Fruit fly (Drosophila melanogaster) whole organism, embryonic: Measurements from ENCODE around the gene SkpD.

ENCODE experiments used
- Abd-B ChIP-seq: fragments of 200-800 bp; sonication (Bioruptor generic); optimal IDR thresholded peaks from 2 replicates; lab custom pipeline; 2018; ENCODE audit warnings: missing biosample characterization, mild to moderate bottlenecking, missing genetic modification characterization, moderate library complexity
- Blimp-1 ChIP-seq: fragments of 200-800 bp; sonication (Bioruptor generic); optimal IDR thresholded peaks from 3 replicates; lab custom pipeline; 2018; ENCODE audit warnings: missing biosample characterization, missing genetic modification characterization, mild to moderate bottlenecking, moderate library complexity, missing genetic modification reagents
- Bteb2 ChIP-seq: fragments of 200-800 bp; sonication (Bioruptor generic); optimal IDR thresholded peaks from 2 replicates; lab custom pipeline; 2016; ENCODE audit warnings: missing biosample characterization, missing genetic modification characterization
- CG1024 ChIP-seq: fragments of 200-800 bp; sonication (Bioruptor generic); IDR thresholded peaks from 2 replicates; pipeline ENCODE4 v1.3.6; 2022; ENCODE audit warnings: missing biosample characterization, missing genetic modification characterization
- CG10321 ChIP-seq: fragments of 200-800 bp; sonication (Bioruptor generic); IDR thresholded peaks from 2 replicates; pipeline ENCODE4 v1.3.6; 2022; ENCODE audit warnings: missing biosample characterization, missing genetic modification characterization
- CG10959 ChIP-seq: fragments of 200-800 bp; sonication (Bioruptor generic); IDR thresholded peaks from 2 replicates; pipeline ENCODE4 v1.3.6; 2022; ENCODE audit warnings: missing biosample characterization, missing genetic modification characterization
- CG12659 ChIP-seq: fragments of 200-800 bp; sonication (Bioruptor generic); optimal IDR thresholded peaks from 3 replicates; lab custom pipeline; 2017; ENCODE audit warnings: mild to moderate bottlenecking, missing biosample characterization, missing genetic modification reagents, missing genetic modification characterization
- CG14710 ChIP-seq: fragments of 200-800 bp; sonication (Bioruptor generic); optimal IDR thresholded peaks from 3 replicates; lab custom pipeline; 2019; ENCODE audit warnings: missing biosample characterization, mild to moderate bottlenecking, missing genetic modification characterization, moderate library complexity
- CG16813 ChIP-seq: fragments of 200-800 bp; sonication (Bioruptor generic); IDR thresholded peaks from 3 replicates; pipeline ENCODE4 v1.3.6; 2022; ENCODE audit warnings: missing biosample characterization, missing genetic modification characterization; ENCODE audit not compliant: partially characterized antibody
- CG17361 ChIP-seq: fragments of 200-800 bp; sonication (Bioruptor generic); IDR thresholded peaks from 3 replicates; pipeline ENCODE4 v1.3.6; 2022; ENCODE audit warnings: missing biosample characterization, missing genetic modification characterization
- CG17612 ChIP-seq: fragments of 200-800 bp; sonication (Bioruptor generic); IDR thresholded peaks from 2 replicates; pipeline ENCODE4 v1.3.6; 2022; ENCODE audit warnings: missing biosample characterization, missing genetic modification characterization
- CG17829 ChIP-seq: fragments of 200-800 bp; optimal IDR thresholded peaks from 2 replicates; lab custom pipeline; 2019; ENCODE audit warnings: missing biosample characterization, mild to moderate bottlenecking, missing genetic modification characterization, moderate library complexity
- CG2199 ChIP-seq: fragments of 200-800 bp; sonication (Bioruptor generic); IDR thresholded peaks from 3 replicates; pipeline ENCODE4 v1.3.6; 2022; ENCODE audit warnings: missing biosample characterization, missing genetic modification characterization
- CG31441 ChIP-seq: fragments of 200-800 bp; sonication (Bioruptor generic); IDR thresholded peaks from 2 replicates; pipeline ENCODE4 v1.3.6; 2022; ENCODE audit warnings: missing biosample characterization, missing genetic modification characterization
- CG32772 ChIP-seq: fragments of 200-800 bp; sonication (Bioruptor generic); IDR thresholded peaks from 2 replicates; pipeline ENCODE4 v1.3.6; 2022; ENCODE audit warnings: missing biosample characterization, missing genetic modification characterization
- CG4404 ChIP-seq: fragments of 200-800 bp; sonication (Bioruptor generic); IDR thresholded peaks from 2 replicates; pipeline ENCODE4 v1.3.6; 2022; ENCODE audit warnings: missing biosample characterization, missing genetic modification characterization
- CG6254 ChIP-seq: fragments of 200-800 bp; sonication (Bioruptor generic); optimal IDR thresholded peaks from 3 replicates; lab custom pipeline; 2017; ENCODE audit warnings: mild to moderate bottlenecking, missing biosample characterization, missing genetic modification reagents, missing genetic modification characterization
- CG6689 ChIP-seq: fragments of 200-800 bp; sonication (Bioruptor generic); IDR thresholded peaks from 2 replicates; pipeline ENCODE4 v1.3.6; 2022; ENCODE audit warnings: missing biosample characterization, missing genetic modification characterization
- CG8478 ChIP-seq: fragments of >200 bp; optimal IDR thresholded peaks from 2 replicates; lab custom pipeline; 2018
- CkIIα-i1 ChIP-seq: fragments of 200-800 bp; sonication (Bioruptor generic); IDR thresholded peaks from 2 replicates; pipeline ENCODE4 v1.3.6; 2022; ENCODE audit warnings: missing biosample characterization, missing genetic modification characterization
- Dbx ChIP-seq: fragments of 200-800 bp; sonication (Bioruptor generic); IDR thresholded peaks from 3 replicates; pipeline ENCODE4 v1.3.6; 2022; ENCODE audit warnings: missing biosample characterization, missing genetic modification characterization
- Dip2 ChIP-seq: fragments of 200-800 bp; sonication (Bioruptor generic); IDR thresholded peaks from 2 replicates; pipeline ENCODE4 v1.3.6; 2022; ENCODE audit warnings: missing biosample characterization, missing genetic modification characterization
- ERR ChIP-seq: fragments of 200-800 bp; sonication (Bioruptor generic); optimal IDR thresholded peaks from 2 replicates; lab custom pipeline; 2016; ENCODE audit warnings: missing biosample characterization, missing genetic modification characterization
- Ets65A ChIP-seq: fragments of 200-800 bp; sonication (Bioruptor generic); peaks from one replicate; lab custom pipeline; 2016; ENCODE audit warnings: missing biosample characterization, missing genetic modification characterization
- HLHmδ ChIP-seq: fragments of 200-800 bp; sonication (Bioruptor generic); optimal IDR thresholded peaks from 2 replicates; lab custom pipeline; 2018; ENCODE audit warnings: missing biosample characterization, mild to moderate bottlenecking, missing genetic modification characterization, moderate library complexity
- Hmx ChIP-seq: fragments of 200-800 bp; sonication (Bioruptor generic); optimal IDR thresholded peaks from 2 replicates; lab custom pipeline; 2016; ENCODE audit warnings: missing biosample characterization, missing genetic modification characterization
- Meics ChIP-seq: fragments of 200-800 bp; sonication (Bioruptor generic); optimal IDR thresholded peaks from 2 replicates; lab custom pipeline; 2017; ENCODE audit warnings: missing biosample characterization, mild to moderate bottlenecking, missing genetic modification characterization
- Mrtf ChIP-seq: fragments of 200-800 bp; sonication (Bioruptor generic); IDR thresholded peaks from 3 replicates; pipeline ENCODE4 v1.3.6; 2022; ENCODE audit warnings: missing biosample characterization, missing genetic modification characterization
- NfI ChIP-seq: fragments of 200-800 bp; sonication (Bioruptor generic); optimal IDR thresholded peaks from 3 replicates; lab custom pipeline; 2018; ENCODE audit warnings: missing biosample characterization, mild to moderate bottlenecking, missing genetic modification characterization, moderate library complexity
- Oli ChIP-seq: fragments of 200-800 bp; sonication (Bioruptor generic); optimal IDR thresholded peaks from 2 replicates; lab custom pipeline; 2018; ENCODE audit warnings: missing biosample characterization, mild to moderate bottlenecking, missing genetic modification characterization, moderate library complexity
- dysf ChIP-seq: fragments of 200-800 bp; sonication (Bioruptor generic); IDR thresholded peaks from 3 replicates; pipeline ENCODE4 v1.3.6; 2022; ENCODE audit warnings: missing biosample characterization, missing genetic modification characterization
- fd96Cb ChIP-seq: fragments of 200-800 bp; sonication (Bioruptor generic); optimal IDR thresholded peaks from 2 replicates; lab custom pipeline; 2018; ENCODE audit warnings: missing biosample characterization, mild to moderate bottlenecking, missing genetic modification characterization, moderate library complexity
- grn ChIP-seq: fragments of 200-800 bp; sonication (Bioruptor generic); optimal IDR thresholded peaks from 3 replicates; lab custom pipeline; 2017; ENCODE audit warnings: missing biosample characterization, missing genetic modification characterization
- gro ChIP-seq: fragments of 200-800 bp; sonication (Bioruptor generic); optimal IDR thresholded peaks from 2 replicates; lab custom pipeline; 2016; ENCODE audit warnings: missing biosample characterization, missing genetic modification characterization
- hkb ChIP-seq, 2 experiments: fragments of 200-800 bp in 1 of 2; fragments of >200 bp in 1 of 2; sonication (Bioruptor generic) in 1 of 2; IDR thresholded peaks in 1 of 2; optimal IDR thresholded peaks in 1 of 2; 2 replicates each; pipeline versions ENCODE4 v1.3.6 to Lab custom; 2017 to 2022; ENCODE audit warnings: missing biosample characterization in 1 of 2, missing genetic modification characterization in 1 of 2
- ind ChIP-seq: fragments of 200-800 bp; sonication (Bioruptor generic); optimal IDR thresholded peaks from 3 replicates; lab custom pipeline; 2016; ENCODE audit warnings: missing biosample characterization, missing genetic modification characterization
- kah ChIP-seq: fragments of 200-800 bp; sonication (Bioruptor generic); optimal IDR thresholded peaks from 2 replicates; lab custom pipeline; 2018; ENCODE audit warnings: missing biosample characterization, mild to moderate bottlenecking, missing genetic modification characterization
- ken ChIP-seq: fragments of 200-800 bp; sonication (Bioruptor generic); IDR thresholded peaks from 3 replicates; pipeline ENCODE4 v1.3.6; 2022; ENCODE audit warnings: missing biosample characterization, missing genetic modification characterization
- lab ChIP-seq: fragments of 200-800 bp; sonication (Bioruptor generic); optimal IDR thresholded peaks from 3 replicates; lab custom pipeline; 2017; ENCODE audit warnings: missing biosample characterization, missing genetic modification characterization, mild to moderate bottlenecking, moderate library complexity, missing genetic modification reagents
- lmd ChIP-seq: fragments of 200-800 bp; sonication (Bioruptor generic); IDR thresholded peaks from 2 replicates; pipeline ENCODE4 v1.3.6; 2022; ENCODE audit warnings: missing biosample characterization, missing genetic modification characterization
- phol ChIP-seq: fragments of 200-800 bp; sonication (Bioruptor generic); optimal IDR thresholded peaks from 3 replicates; lab custom pipeline; 2018; ENCODE audit warnings: missing biosample characterization, mild to moderate bottlenecking, missing genetic modification characterization, moderate library complexity
- prd ChIP-seq, 3 experiments: fragments of >200 bp in 2 of 3; fragments of 200-800 bp in 1 of 3; sonication (Bioruptor generic) in 1 of 3; optimal IDR thresholded peaks in 2 of 3; IDR thresholded peaks in 1 of 3; 2 replicates in 2 of 3; 3 replicates in 1 of 3; pipeline versions ENCODE4 v1.3.6 to Lab custom; 2017 to 2022; ENCODE audit warnings: missing biosample characterization in 1 of 3, missing genetic modification characterization in 1 of 3
- sim ChIP-seq: fragments of 200-800 bp; sonication (Bioruptor generic); IDR thresholded peaks from 2 replicates; pipeline ENCODE4 v1.3.6; 2022; ENCODE audit warnings: missing biosample characterization, missing genetic modification characterization
- ssp ChIP-seq: fragments of 200-800 bp; sonication (Bioruptor generic); IDR thresholded peaks from 2 replicates; pipeline ENCODE4 v1.3.6; 2022; ENCODE audit warnings: missing biosample characterization, missing genetic modification characterization
- tgo ChIP-seq: fragments of 200-800 bp; sonication (Bioruptor generic); IDR thresholded peaks from 3 replicates; pipeline ENCODE4 v1.3.6; 2022; ENCODE audit warnings: missing biosample characterization, missing genetic modification characterization
- tx ChIP-seq: fragments of 200-800 bp; sonication (Bioruptor generic); optimal IDR thresholded peaks from 2 replicates; lab custom pipeline; 2016; ENCODE audit warnings: missing biosample characterization, missing genetic modification characterization
- wek ChIP-seq: fragments of 200-800 bp; sonication (Bioruptor generic); optimal IDR thresholded peaks from 3 replicates; lab custom pipeline; 2018; ENCODE audit warnings: missing biosample characterization, mild to moderate bottlenecking, missing genetic modification characterization, moderate library complexity
- wor ChIP-seq: fragments of 200-800 bp; sonication (Bioruptor generic); IDR thresholded peaks from 2 replicates; pipeline ENCODE4 v1.3.6; 2022; ENCODE audit warnings: missing biosample characterization, missing genetic modification characterization
- zf30C ChIP-seq: fragments of 200-800 bp; sonication (Bioruptor generic); optimal IDR thresholded peaks from 3 replicates; lab custom pipeline; 2018; ENCODE audit warnings: missing biosample characterization, mild to moderate bottlenecking, missing genetic modification characterization
- zfh2 ChIP-seq: fragments of 200-800 bp; sonication (Bioruptor generic); optimal IDR thresholded peaks from 2 replicates; lab custom pipeline; 2016; ENCODE audit warnings: missing biosample characterization, missing genetic modification characterization

The SkpD gene

DNA sequence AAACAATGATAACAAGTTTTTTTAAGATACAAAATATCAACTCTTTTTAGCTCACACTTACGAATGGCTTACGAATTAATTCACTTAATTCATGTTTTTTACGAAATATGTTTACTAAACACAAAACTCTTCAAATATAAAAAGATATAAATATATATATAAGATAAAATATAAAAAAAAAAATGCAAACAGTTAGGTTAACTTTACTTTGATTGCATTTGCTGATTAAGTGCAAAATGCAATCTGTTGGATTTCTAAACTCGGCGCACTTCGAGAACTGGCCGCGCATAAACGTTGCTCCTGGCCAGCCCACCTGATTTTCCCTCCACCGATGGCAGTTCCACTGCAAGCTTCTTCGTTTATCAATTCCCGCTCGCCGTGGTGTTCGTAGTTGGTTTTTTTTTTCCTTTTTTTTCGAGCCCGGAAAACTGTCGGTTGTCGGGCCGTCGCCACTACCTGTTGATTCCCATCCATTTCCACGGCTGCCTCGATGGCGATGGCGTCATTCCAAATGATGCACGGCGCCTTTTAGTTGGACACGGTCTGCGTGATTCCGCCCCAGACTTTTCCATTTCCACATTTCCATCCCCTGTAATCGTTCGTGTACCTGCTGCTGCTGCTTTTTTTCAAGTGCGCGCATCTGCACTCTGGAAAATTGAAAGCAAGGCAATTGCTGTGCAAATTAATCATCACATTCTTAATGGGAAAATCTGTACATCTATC lies 46.9 kb upstream of the SkpD start (continued):
- TF ChIP-seq CG6689 (peak; percentile 25; the same call in 1 of the 2 replicates), kah (peak; percentile 88), gro (GFP tag; lab: Kevin White, UChicago) (no peak), CkIIα-i1 (GFP tag; lab: Robert Waterston, UW) (no peak), Abd-B (GFP tag; lab: Kevin White, UChicago) (no peak), Meics (no peak), wek (GFP tag; lab: Kevin White, UChicago) (no peak), dysf (GFP tag; lab: Robert Waterston, UW) (no peak), Bteb2 (GFP tag; lab: Kevin White, UChicago) (no peak), Dbx (no peak), CG4404 (GFP tag; lab: Robert Waterston, UW) (0 out of 2 replicates have a peak, but pooled peaks have one; percentile 40), CG10959 (GFP tag; lab: Robert Waterston, UW) (no peak), Blimp-1 (GFP tag; lab: Kevin White, UChicago) (no peak), zf30C (GFP tag; lab: Kevin White, UChicago) (peak; percentile 51), Hmx (no peak), CG31441 (GFP tag; lab: Robert Waterston, UW) (0 out of 2 replicates have a peak, but pooled peaks have one; percentile 16), CG14710 (tag; lab: Kevin White, UChicago) (peak; percentile 55), phol (tag; lab: Kevin White, UChicago) (peak; percentile 33), CG16813 (no peak), Dip2 (GFP tag; lab: Robert Waterston, UW) (no peak), fd96Cb (no peak), prd (optimal IDR thresholded peaks at IDR 0.05; lab: Kevin White, UChicago) (no peak), prd (GFP tag; IDR thresholded peaks at IDR 0.05; lab: Robert Waterston, UW) (peak; percentile 26; the same call in 1 of the 3 replicates), ERR (GFP tag; lab: Kevin White, UChicago) (no peak), hkb (optimal IDR thresholded peaks at IDR 0.05; lab: Kevin White, UChicago) (no peak), hkb (GFP tag; IDR thresholded peaks at IDR 0.05; lab: Robert Waterston, UW) (no peak), CG32772 (GFP tag; lab: Robert Waterston, UW) (no peak), ken (GFP tag; lab: Robert Waterston, UW) (0 out of 3 replicates have a peak, but pooled peaks have one; percentile 10), ssp (GFP tag; lab: Robert Waterston, UW) (no peak), ind (GFP tag; lab: Kevin White, UChicago) (no peak), CG8478 (lab: Kevin White, UChicago) (no peak), CG17612 (GFP tag; lab: Robert Waterston, UW) (no peak), Oli (tag; lab: Kevin White, UChicago) (no peak), sim (GFP tag; lab: Robert Waterston, UW) (no peak), Ets65A (GFP tag; lab: Kevin White, UChicago) (peak; percentile 23), CG17829 (tag; lab: Kevin White, UChicago) (peak; percentile 37), CG10321 (GFP tag; lab: Robert Waterston, UW) (no peak), tgo (GFP tag; lab: Robert Waterston, UW) (no peak), wor (GFP tag; lab: Robert Waterston, UW) (no peak), lab (no peak), HLHmδ (GFP tag; lab: Kevin White, UChicago) (no peak), tx (GFP tag; lab: Kevin White, UChicago) (no peak), CG1024 (GFP tag; lab: Robert Waterston, UW) (no peak), CG17361 (GFP tag; lab: Robert Waterston, UW) (peak; percentile 56; the same call in 2 of the 3 replicates), CG6254 (GFP tag; lab: Kevin White, UChicago) (no peak), CG2199 (GFP tag; lab: Robert Waterston, UW) (0 out of 3 replicates have a peak, but pooled peaks have one; percentile 68), lmd (no peak), CG12659 (GFP tag; lab: Kevin White, UChicago) (no peak), grn (GFP tag; lab: Kevin White, UChicago) (no peak), NfI (no peak), Mrtf (GFP tag; lab: Robert Waterston, UW) (no peak), zfh2 (GFP tag; lab: Kevin White, UChicago) (no peak)
